Worm (Caenorhabditis elegans) whole organism, L3 larva: ENCODE results near the gene R02F11.11.

Source experiments
- R02D3.7 ChIP-seq: fragments of 150-350 bp; optimal IDR thresholded peaks from 2 replicates; lab custom pipeline; 2014; ENCODE audit warnings: missing biosample characterization, missing genetic modification characterization
- ZK546.5 ChIP-seq: sonication (generic microtip); optimal IDR thresholded peaks from 2 replicates; lab custom pipeline; 2017; ENCODE audit warnings: missing biosample characterization, missing genetic modification characterization
- aly-2 ChIP-seq: fragments of 150-350 bp; optimal IDR thresholded peaks from 2 replicates; lab custom pipeline; 2014; ENCODE audit warnings: missing biosample characterization, missing genetic modification characterization
- ceh-16 ChIP-seq: sonication (generic microtip); optimal IDR thresholded peaks from 2 replicates; lab custom pipeline; 2017; ENCODE audit warnings: missing biosample characterization, missing genetic modification characterization
- ceh-28 ChIP-seq: fragments of 150-350 bp; optimal IDR thresholded peaks from 2 replicates; lab custom pipeline; 2014; ENCODE audit warnings: missing biosample characterization, missing genetic modification reagents, missing genetic modification characterization
- ceh-9 ChIP-seq: sonication (generic microtip); optimal IDR thresholded peaks from 2 replicates; lab custom pipeline; 2018; ENCODE audit warnings: missing biosample characterization, missing genetic modification characterization
- egl-27 ChIP-seq: sonication (generic microtip); optimal IDR thresholded peaks from 4 replicates; lab custom pipeline; 2017; ENCODE audit warnings: missing biosample characterization, missing genetic modification reagents, missing genetic modification characterization
- egl-5 ChIP-seq: fragments of 150-350 bp; optimal IDR thresholded peaks from 2 replicates; lab custom pipeline; 2017; ENCODE audit warnings: missing biosample characterization, missing genetic modification reagents, missing genetic modification characterization, inconsistent platforms
- elt-1 ChIP-seq: fragments of 150-350 bp; optimal IDR thresholded peaks from 2 replicates; lab custom pipeline; 2014; ENCODE audit warnings: missing biosample characterization, missing genetic modification characterization
- elt-2 ChIP-seq: sonication (generic microtip); optimal IDR thresholded peaks from 2 replicates; lab custom pipeline; 2016; ENCODE audit warnings: missing genetic modification reagents, mild to moderate bottlenecking, missing genetic modification characterization, missing compliant biosample characterization
- elt-3 ChIP-seq, 3 experiments: fragments of 150-350 bp in 1 of 3; sonication (generic microtip) in 2 of 3; optimal IDR thresholded peaks; 2 replicates in 2 of 3; 4 replicates in 1 of 3; lab custom pipeline; 2014 to 2017; ENCODE audit warnings: missing biosample characterization in 3 of 3, missing genetic modification characterization in 3 of 3
- fkh-10 ChIP-seq: sonication (generic microtip); optimal IDR thresholded peaks from 2 replicates; lab custom pipeline; 2017; ENCODE audit warnings: missing biosample characterization, missing genetic modification reagents, missing genetic modification characterization
- fos-1 ChIP-seq: fragments of 150-350 bp; optimal IDR thresholded peaks from 2 replicates; lab custom pipeline; 2014; ENCODE audit warnings: missing biosample characterization, missing genetic modification characterization
- hmg-11 ChIP-seq: sonication (generic microtip); optimal IDR thresholded peaks from 2 replicates; lab custom pipeline; 2016; ENCODE audit warnings: missing genetic modification characterization, missing compliant biosample characterization
- jun-1 ChIP-seq: fragments of 150-350 bp; optimal IDR thresholded peaks from 2 replicates; lab custom pipeline; 2014; ENCODE audit warnings: missing biosample characterization, missing genetic modification reagents, missing genetic modification characterization
- lin-39 ChIP-seq: fragments of 150-350 bp; optimal IDR thresholded peaks from 2 replicates; lab custom pipeline; 2018; ENCODE audit warnings: missing biosample characterization, missing genetic modification reagents, missing genetic modification characterization
- mdl-1 ChIP-seq: fragments of 150-350 bp; optimal IDR thresholded peaks from 2 replicates; lab custom pipeline; 2014; ENCODE audit warnings: missing biosample characterization, missing genetic modification characterization
- mml-1 ChIP-seq: fragments of 150-350 bp; sonication (generic microtip); optimal IDR thresholded peaks from 3 replicates; lab custom pipeline; 2014; ENCODE audit warnings: missing biosample characterization, missing genetic modification characterization
- nfya-1 ChIP-seq: sonication (generic microtip); optimal IDR thresholded peaks from 2 replicates; lab custom pipeline; 2017; ENCODE audit warnings: missing genetic modification characterization, mild to moderate bottlenecking, missing compliant biosample characterization, antibody characterized with exemption, moderate library complexity; ENCODE audit not compliant: insufficient read depth
- nhr-11 ChIP-seq: fragments of 150-350 bp; optimal IDR thresholded peaks from 2 replicates; lab custom pipeline; 2014; ENCODE audit warnings: missing biosample characterization, missing genetic modification characterization
- nhr-12 ChIP-seq: fragments of 150-350 bp; optimal IDR thresholded peaks from 2 replicates; lab custom pipeline; 2014; ENCODE audit warnings: missing biosample characterization, missing genetic modification characterization
- nhr-23 ChIP-seq: fragments of 150-350 bp; optimal IDR thresholded peaks from 2 replicates; lab custom pipeline; 2014; ENCODE audit warnings: missing biosample characterization, missing genetic modification reagents, missing genetic modification characterization
- nhr-237 ChIP-seq: fragments of 150-350 bp; optimal IDR thresholded peaks from 2 replicates; lab custom pipeline; 2014; ENCODE audit warnings: missing biosample characterization, missing genetic modification characterization
- nhr-25 ChIP-seq: sonication (generic microtip); optimal IDR thresholded peaks from 2 replicates; lab custom pipeline; 2017; ENCODE audit warnings: missing biosample characterization, missing genetic modification characterization
- nhr-43 ChIP-seq: sonication (generic microtip); optimal IDR thresholded peaks from 2 replicates; lab custom pipeline; 2016; ENCODE audit warnings: mild to moderate bottlenecking, missing genetic modification characterization, missing compliant biosample characterization; ENCODE audit not compliant: poor library complexity, severe bottlenecking
- nhr-67 ChIP-seq: fragments of 150-350 bp; optimal IDR thresholded peaks from 2 replicates; lab custom pipeline; 2014; ENCODE audit warnings: missing biosample characterization, missing genetic modification characterization
- nhr-76 ChIP-seq: fragments of 150-350 bp; sonication (generic microtip); optimal IDR thresholded peaks from 5 replicates; lab custom pipeline; 2014; ENCODE audit warnings: missing biosample characterization, missing genetic modification characterization
- nhr-77 ChIP-seq: fragments of 150-350 bp; optimal IDR thresholded peaks from 2 replicates; lab custom pipeline; 2014; ENCODE audit warnings: missing biosample characterization, missing genetic modification characterization
- pha-4 ChIP-seq: fragments of 150-350 bp; optimal IDR thresholded peaks from 2 replicates; lab custom pipeline; 2014; ENCODE audit warnings: missing biosample characterization, missing genetic modification reagents, missing genetic modification characterization
- pqm-1 ChIP-seq: fragments of 150-350 bp; optimal IDR thresholded peaks from 2 replicates; lab custom pipeline; 2017; ENCODE audit warnings: missing biosample characterization, missing genetic modification characterization, inconsistent platforms
- sea-2 ChIP-seq: fragments of 150-350 bp; sonication (generic microtip); optimal IDR thresholded peaks from 4 replicates; lab custom pipeline; 2014; ENCODE audit warnings: missing biosample characterization, missing genetic modification reagents, missing genetic modification characterization
- skn-1 ChIP-seq: fragments of 150-350 bp; optimal IDR thresholded peaks from 2 replicates; lab custom pipeline; 2014; ENCODE audit warnings: missing biosample characterization, missing genetic modification characterization
- tbx-2 ChIP-seq: sonication (generic microtip); optimal IDR thresholded peaks from 2 replicates; lab custom pipeline; 2016; ENCODE audit warnings: mild to moderate bottlenecking, missing genetic modification characterization, missing compliant biosample characterization
- unc-39 ChIP-seq: sonication (generic microtip); optimal IDR thresholded peaks from 4 replicates; lab custom pipeline; 2017; ENCODE audit warnings: missing biosample characterization, missing genetic modification characterization
- ztf-11 ChIP-seq: fragments of 150-350 bp; optimal IDR thresholded peaks from 2 replicates; lab custom pipeline; 2014; ENCODE audit warnings: missing biosample characterization, missing genetic modification characterization

R02F11.11 gene

DNA sequence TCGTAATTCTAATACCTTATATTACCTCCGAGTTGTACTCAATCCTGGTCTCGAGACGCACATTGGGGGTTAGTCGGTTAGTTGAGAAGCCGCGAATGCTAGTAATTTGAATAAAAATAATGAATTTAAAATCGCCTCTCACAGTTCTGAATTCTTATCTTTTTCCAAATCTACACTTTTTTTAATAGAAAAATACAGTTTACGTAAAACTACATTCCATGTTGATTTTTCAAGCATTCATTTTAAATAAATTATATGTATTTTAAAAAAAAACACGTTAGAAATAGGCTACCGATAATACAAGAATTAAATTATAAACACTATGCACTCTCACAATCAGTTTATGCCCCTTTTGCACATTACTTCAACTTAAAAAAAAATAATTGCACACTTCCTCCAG, 22.0 kb upstream of the R02F11.11 start, which contains the start of gene C18G1.9:
C18G1.9 (minus strand) TSS at position 101 of the 400 bp plus-strand sequence.
- TF ChIP-seq nhr-12 (tag; lab: Kevin White, UChicago) (no peak), nhr-23 (tag; lab: Kevin White, UChicago) (no peak), ceh-28 (tag; lab: Kevin White, UChicago) (no peak), tbx-2 (tag; lab: Kevin White, UChicago) (no peak), hmg-11 (tag; lab: Kevin White, UChicago) (no peak), egl-5 (tag; lab: Kevin White, UChicago) (no peak), unc-39 (tag; lab: Kevin White, UChicago) (no peak), nhr-67 (tag; lab: Kevin White, UChicago) (no peak), sea-2 (no peak), ceh-16 (tag; lab: Kevin White, UChicago) (no peak)

DNA sequence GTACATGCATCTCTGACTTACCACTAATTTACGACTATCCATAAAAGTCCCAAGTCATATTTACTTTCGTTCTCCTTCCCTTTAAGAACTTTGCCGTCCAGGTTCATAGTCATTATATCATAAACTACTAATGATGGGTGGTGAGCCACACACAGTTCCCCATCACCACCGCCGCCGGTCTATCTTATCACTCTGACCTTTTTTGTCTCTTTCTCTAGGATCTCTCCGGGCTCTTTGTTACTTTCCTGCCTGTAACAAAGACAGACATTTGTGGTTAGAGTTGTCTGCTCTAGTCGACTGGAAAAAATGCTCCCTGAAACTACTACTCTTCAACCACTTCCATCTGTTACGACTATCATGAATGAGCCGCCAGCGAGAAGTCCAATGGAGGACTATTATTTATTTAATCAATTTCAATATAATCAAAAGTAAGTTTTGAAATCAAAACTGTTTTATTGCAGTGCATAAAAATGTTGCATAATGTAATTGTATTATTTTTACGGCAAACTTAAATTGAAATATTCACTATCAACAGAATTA, 21.2 kb upstream of the R02F11.11 start, which contains the start of gene elt-7:
elt-7 (plus strand) TSS at position 263 of the 540 bp plus-strand sequence.
- TF ChIP-seq ZK546.5 (tag; lab: Kevin White, UChicago): no peak
- no peak for TF ChIP-seq ztf-11 (tag; lab: Kevin White, UChicago)
- peak; percentile 54 for TF ChIP-seq pqm-1 (tag; lab: Kevin White, UChicago)
- TF ChIP-seq elt-2 (tag; lab: Kevin White, UChicago): peak; percentile 71
- no peak for TF ChIP-seq nhr-237 (tag; lab: Kevin White, UChicago)
- TF ChIP-seq nhr-76 (tag; lab: Kevin White, UChicago): no peak
- TF ChIP-seq egl-27 (tag; lab: Kevin White, UChicago): no peak
- TF ChIP-seq skn-1 (tag; lab: Kevin White, UChicago): no peak
- no peak for TF ChIP-seq nhr-77 (tag; lab: Kevin White, UChicago)
- TF ChIP-seq nhr-12 (tag; lab: Kevin White, UChicago): no peak
- TF ChIP-seq fkh-10 (GFP tag; lab: Kevin White, UChicago): no peak

DNA sequence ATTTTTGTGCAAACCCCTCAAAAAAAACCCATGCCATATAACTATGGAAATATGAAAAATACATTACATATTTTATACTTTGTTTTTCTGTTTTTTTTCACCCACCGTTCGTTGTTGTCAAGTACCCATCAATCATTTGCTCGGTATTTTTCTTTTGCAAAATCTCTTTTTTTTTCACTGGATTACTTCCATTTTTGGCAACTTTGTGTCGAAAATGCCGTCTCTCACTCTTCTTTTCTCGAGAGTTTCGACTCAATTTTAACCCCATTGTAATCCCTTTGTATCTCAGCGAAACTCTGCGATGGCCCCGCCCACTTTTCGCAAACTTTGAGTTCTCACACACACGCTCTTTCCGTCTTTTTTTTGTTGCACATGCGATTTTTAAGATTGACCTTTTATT, 16.5 kb upstream of the R02F11.11 start:
- peak; percentile 23 for TF ChIP-seq nfya-1 (tag; lab: Kevin White, UChicago)
- TF ChIP-seq mml-1 (tag; lab: Kevin White, UChicago): no peak
- no peak for TF ChIP-seq ZK546.5 (tag; lab: Kevin White, UChicago)
- TF ChIP-seq lin-39: peak; percentile 38
- no peak for TF ChIP-seq pqm-1 (tag; lab: Kevin White, UChicago)

ce11 chrV:4777388-4777986, 14.2 kb upstream of the R02F11.11 start, which contains the start of gene C18G1.1:
Gene C18G1.1 (plus strand): TSS chrV:4777960.
- peak; percentile 37 for TF ChIP-seq egl-5 (tag; lab: Kevin White, UChicago)
- no peak for TF ChIP-seq nhr-12 (tag; lab: Kevin White, UChicago)
- no peak for TF ChIP-seq elt-1 (tag; lab: Kevin White, UChicago)
- TF ChIP-seq jun-1 (tag; lab: Kevin White, UChicago): no peak
- TF ChIP-seq nhr-77 (tag; lab: Kevin White, UChicago): no peak
- TF ChIP-seq R02D3.7 (tag; lab: Kevin White, UChicago): no peak

DNA sequence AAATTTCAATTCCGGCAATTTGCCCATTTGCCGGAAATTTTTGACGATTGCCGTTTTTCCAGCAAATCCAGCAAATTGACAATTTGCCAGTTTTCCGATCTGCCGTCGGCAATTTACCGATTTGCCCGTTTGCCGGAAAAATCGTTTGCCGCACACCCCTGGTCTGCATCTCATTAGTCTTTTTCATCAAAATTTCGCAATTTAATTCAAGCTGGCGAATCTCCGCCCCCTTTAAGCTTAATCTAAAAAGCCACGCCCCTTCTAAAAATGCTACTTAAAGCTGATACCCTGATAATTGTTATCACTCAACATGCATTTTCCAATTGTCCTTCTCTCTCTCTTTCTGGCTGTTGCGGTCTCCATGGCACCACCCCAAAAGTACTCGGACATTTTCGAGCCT, 8.4 kb upstream of the R02F11.11 start, which contains the start of gene Y60C6A.1:
Y60C6A.1 (plus strand) TSS at position 301 of the 400 bp plus-strand sequence.
- TF ChIP-seq ceh-9 (tag; lab: Kevin White, UChicago) (no peak), egl-27 (tag; lab: Kevin White, UChicago) (no peak), mdl-1 (no peak), elt-2 (tag; lab: Kevin White, UChicago) (no peak), pha-4 (tag; lab: Kevin White, UChicago) (no peak), elt-3 (tag; optimal IDR thresholded peaks at IDR 0.05; lab: Kevin White, UChicago) (no peak), egl-5 (tag; lab: Kevin White, UChicago) (no peak), nhr-25 (tag; lab: Kevin White, UChicago) (no peak), nhr-23 (tag; lab: Kevin White, UChicago) (no peak), jun-1 (tag; lab: Kevin White, UChicago) (no peak), nhr-76 (tag; lab: Kevin White, UChicago) (no peak), nhr-43 (tag; lab: Kevin White, UChicago) (no peak), ceh-28 (tag; lab: Kevin White, UChicago) (no peak), aly-2 (tag; lab: Kevin White, UChicago) (no peak), nhr-12 (tag; lab: Kevin White, UChicago) (no peak), lin-39 (no peak), nhr-11 (tag; lab: Kevin White, UChicago) (no peak), fos-1 (tag; lab: Kevin White, UChicago) (no peak)
- TF ChIP-seq, all 47 proteins: peak for 0
